Worm (Caenorhabditis elegans) whole organism, L3 larva: Measurements from ENCODE around the gene rsd-3.

Experiments used
- aly-2 ChIP-seq: fragments of 150-350 bp; optimal IDR thresholded peaks from 2 replicates; lab custom pipeline; 2014; ENCODE audit warnings: missing biosample characterization, missing genetic modification characterization
- nhr-23 ChIP-seq: fragments of 150-350 bp; optimal IDR thresholded peaks from 2 replicates; lab custom pipeline; 2014; ENCODE audit warnings: missing biosample characterization, missing genetic modification reagents, missing genetic modification characterization
- nhr-237 ChIP-seq: fragments of 150-350 bp; optimal IDR thresholded peaks from 2 replicates; lab custom pipeline; 2014; ENCODE audit warnings: missing biosample characterization, missing genetic modification characterization
- unc-62 ChIP-seq: fragments of 150-350 bp; sonication (generic microtip); optimal IDR thresholded peaks from 4 replicates; lab custom pipeline; 2014; ENCODE audit warnings: missing biosample characterization, missing genetic modification reagents, missing genetic modification characterization

DNA sequence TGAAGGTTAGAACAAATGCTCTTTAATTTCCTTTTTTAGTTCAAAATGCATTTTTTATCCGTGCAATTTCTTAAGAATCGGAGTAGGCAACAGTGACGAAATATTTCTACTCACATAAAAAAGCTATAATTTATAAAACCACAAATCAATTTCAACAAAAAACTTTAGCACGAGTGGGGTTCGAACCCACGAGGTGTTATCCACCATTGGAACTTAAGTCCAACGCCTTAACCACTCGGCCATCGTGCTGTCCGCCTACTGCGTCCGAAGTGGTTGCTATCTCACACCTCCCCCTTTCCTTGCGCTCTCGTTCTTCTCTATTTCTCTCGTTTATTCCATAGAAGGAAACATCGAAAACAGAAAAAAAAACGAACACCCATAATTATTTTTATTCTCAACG lies 40.6 kb upstream of the rsd-3 start:
- TF ChIP-seq nhr-237 (no peak), nhr-23 (no peak), aly-2 (no peak), unc-62 (no peak)
